Fruit fly (Drosophila melanogaster) whole organism, embryonic: ENCODE data around the gene Ifrd1.
A peak's percentile ranks its signal among the peaks of the same experiment; 100 is the strongest.

Experiments
- Atf6 ChIP-seq: fragments of 200-800 bp; sonication (Bioruptor generic); IDR thresholded peaks from 2 replicates; pipeline ENCODE4 v1.3.6; 2022; ENCODE audit warnings: missing biosample characterization, missing genetic modification characterization
- CG1024 ChIP-seq: fragments of 200-800 bp; sonication (Bioruptor generic); IDR thresholded peaks from 2 replicates; pipeline ENCODE4 v1.3.6; 2022; ENCODE audit warnings: missing biosample characterization, missing genetic modification characterization
- CG10274 ChIP-seq: fragments of 200-800 bp; sonication (Bioruptor generic); optimal IDR thresholded peaks from 3 replicates; lab custom pipeline; 2017; ENCODE audit warnings: missing biosample characterization, mild to moderate bottlenecking, missing genetic modification characterization
- CG12104 ChIP-seq: fragments of 200-800 bp; sonication (Bioruptor generic); optimal IDR thresholded peaks from 3 replicates; lab custom pipeline; 2016; ENCODE audit warnings: missing biosample characterization, missing genetic modification characterization
- CG14441 ChIP-seq: fragments of 200-800 bp; sonication (Bioruptor generic); IDR thresholded peaks from 2 replicates; pipeline ENCODE4 v1.3.6; 2022; ENCODE audit warnings: missing biosample characterization, missing genetic modification characterization
- CG15479 ChIP-seq: fragments of 200-800 bp; sonication (Bioruptor generic); optimal IDR thresholded peaks from 3 replicates; lab custom pipeline; 2019; ENCODE audit warnings: missing biosample characterization, mild to moderate bottlenecking, missing genetic modification characterization, moderate library complexity
- CG16779 ChIP-seq: fragments of 200-800 bp; sonication (Bioruptor generic); IDR thresholded peaks from 2 replicates; pipeline ENCODE4 v1.3.6; 2022; ENCODE audit warnings: missing biosample characterization, missing genetic modification characterization
- CG16863 ChIP-seq: fragments of 200-800 bp; sonication (Bioruptor generic); optimal IDR thresholded peaks from 3 replicates; lab custom pipeline; 2016; ENCODE audit warnings: missing biosample characterization, missing genetic modification characterization
- CG17328 ChIP-seq: fragments of 200-800 bp; sonication (Bioruptor generic); IDR thresholded peaks from 2 replicates; pipeline ENCODE4 v1.3.6; 2022; ENCODE audit warnings: missing biosample characterization, missing genetic modification characterization
- CG17802 ChIP-seq: fragments of 200-800 bp; sonication (Bioruptor generic); optimal IDR thresholded peaks from 2 replicates; lab custom pipeline; 2018; ENCODE audit warnings: missing biosample characterization, mild to moderate bottlenecking, missing genetic modification characterization, moderate library complexity
- CG17829 ChIP-seq: fragments of 200-800 bp; optimal IDR thresholded peaks from 2 replicates; lab custom pipeline; 2019; ENCODE audit warnings: missing biosample characterization, mild to moderate bottlenecking, missing genetic modification characterization, moderate library complexity
- CG18764 ChIP-seq: fragments of 200-800 bp; sonication (Bioruptor generic); optimal IDR thresholded peaks from 3 replicates; lab custom pipeline; 2016; ENCODE audit warnings: missing biosample characterization, missing genetic modification characterization
- CG2120 ChIP-seq: fragments of 200-800 bp; sonication (Bioruptor generic); optimal IDR thresholded peaks from 3 replicates; lab custom pipeline; 2016; ENCODE audit warnings: missing biosample characterization, missing genetic modification characterization
- CG2678 ChIP-seq: fragments of 200-800 bp; sonication (Bioruptor generic); optimal IDR thresholded peaks from 3 replicates; lab custom pipeline; 2019; ENCODE audit warnings: missing biosample characterization, mild to moderate bottlenecking, missing genetic modification characterization, moderate library complexity
- CG2712 ChIP-seq: fragments of 200-800 bp; optimal IDR thresholded peaks from 3 replicates; lab custom pipeline; 2019; ENCODE audit warnings: missing biosample characterization, mild to moderate bottlenecking, missing genetic modification characterization, moderate library complexity
- CG33213 ChIP-seq: fragments of 200-800 bp; sonication (Bioruptor generic); optimal IDR thresholded peaks from 3 replicates; lab custom pipeline; 2016; ENCODE audit warnings: missing biosample characterization, missing genetic modification characterization
- CG3407 ChIP-seq: fragments of 200-800 bp; sonication (Bioruptor generic); optimal IDR thresholded peaks from 2 replicates; lab custom pipeline; 2018; ENCODE audit warnings: missing biosample characterization, mild to moderate bottlenecking, missing genetic modification characterization
- CG34224 ChIP-seq: fragments of 200-800 bp; sonication (Bioruptor generic); IDR thresholded peaks from 3 replicates; pipeline ENCODE4 v1.3.6; 2022; ENCODE audit warnings: missing biosample characterization, missing genetic modification characterization; ENCODE audit not compliant: partially characterized antibody
- CG4360 ChIP-seq: fragments of 200-800 bp; sonication (Bioruptor generic); IDR thresholded peaks from 2 replicates; pipeline ENCODE4 v1.3.6; 2022; ENCODE audit warnings: missing biosample characterization, missing genetic modification characterization
- CG9817 ChIP-seq: fragments of 200-800 bp; sonication (Bioruptor generic); optimal IDR thresholded peaks from 2 replicates; lab custom pipeline; 2018; ENCODE audit warnings: missing biosample characterization, mild to moderate bottlenecking, missing genetic modification characterization, moderate library complexity
- CTCF ChIP-seq: fragments of 200-800 bp; sonication (Bioruptor generic); optimal IDR thresholded peaks from 2 replicates; lab custom pipeline; 2017; ENCODE audit warnings: missing biosample characterization, mild to moderate bottlenecking, missing genetic modification characterization, moderate library complexity
- Dek ChIP-seq: fragments of 200-800 bp; sonication (Bioruptor generic); optimal IDR thresholded peaks from 3 replicates; lab custom pipeline; 2019; ENCODE audit warnings: missing biosample characterization, mild to moderate bottlenecking, missing genetic modification characterization, moderate library complexity
- E2f2 ChIP-seq: fragments of 200-800 bp; sonication (Bioruptor generic); IDR thresholded peaks from 2 replicates; pipeline ENCODE4 v1.3.6; 2022; ENCODE audit warnings: missing biosample characterization, missing genetic modification characterization
- Elba2 ChIP-seq: fragments of 200-800 bp; sonication (Bioruptor generic); optimal IDR thresholded peaks from 3 replicates; lab custom pipeline; 2016; ENCODE audit warnings: missing biosample characterization, missing genetic modification characterization
- H15 ChIP-seq: fragments of 200-800 bp; sonication (Bioruptor generic); IDR thresholded peaks from 3 replicates; pipeline ENCODE4 v1.3.6; 2022; ENCODE audit warnings: missing biosample characterization, missing genetic modification characterization
- Hr78 ChIP-seq, 2 experiments: fragments of 200-800 bp in 1 of 2; fragments of >200 bp in 1 of 2; sonication (Bioruptor generic) in 1 of 2; optimal IDR thresholded peaks; 2 replicates each; lab custom pipeline; 2017 to 2019; ENCODE audit warnings: missing biosample characterization in 2 of 2, missing genetic modification characterization in 2 of 2, mild to moderate bottlenecking in 1 of 2, moderate library complexity in 1 of 2
- Lim3 ChIP-seq: fragments of 200-800 bp; sonication (Bioruptor generic); IDR thresholded peaks from 2 replicates; pipeline ENCODE4 v1.3.6; 2022; ENCODE audit warnings: missing biosample characterization, missing genetic modification characterization
- Lpt ChIP-seq: fragments of >200 bp; optimal IDR thresholded peaks from 2 replicates; lab custom pipeline; 2018; ENCODE audit warnings: missing biosample characterization, missing genetic modification characterization
- NFAT ChIP-seq: fragments of 200-800 bp; sonication (Bioruptor generic); IDR thresholded peaks from 2 replicates; pipeline ENCODE4 v1.3.6; 2022; ENCODE audit warnings: missing biosample characterization, missing genetic modification characterization
- Nf-YA ChIP-seq: fragments of 200-800 bp; sonication (Bioruptor generic); IDR thresholded peaks from 2 replicates; pipeline ENCODE4 v1.3.6; 2022; ENCODE audit warnings: missing biosample characterization, missing genetic modification characterization
- Ptx1 ChIP-seq: fragments of 200-800 bp; sonication (Bioruptor generic); IDR thresholded peaks from 2 replicates; pipeline ENCODE4 v1.3.6; 2022; ENCODE audit warnings: missing biosample characterization, missing genetic modification characterization
- ab ChIP-seq: fragments of 200-800 bp; sonication (Bioruptor generic); optimal IDR thresholded peaks from 2 replicates; lab custom pipeline; 2016; ENCODE audit warnings: missing biosample characterization, missing genetic modification characterization
- al ChIP-seq: fragments of 200-800 bp; sonication (Bioruptor generic); IDR thresholded peaks from 2 replicates; pipeline ENCODE4 v1.3.6; 2022; ENCODE audit warnings: missing biosample characterization, missing genetic modification characterization
- bcd ChIP-seq: fragments of 200-800 bp; sonication (Bioruptor generic); optimal IDR thresholded peaks from 2 replicates; lab custom pipeline; 2017; ENCODE audit warnings: missing biosample characterization, mild to moderate bottlenecking, missing genetic modification characterization
- bigmax ChIP-seq: fragments of 200-800 bp; sonication (Bioruptor generic); optimal IDR thresholded peaks from 2 replicates; lab custom pipeline; 2018; ENCODE audit warnings: missing biosample characterization, mild to moderate bottlenecking, missing genetic modification characterization
- fu2 ChIP-seq: fragments of 200-800 bp; sonication (Bioruptor generic); optimal IDR thresholded peaks from 2 replicates; lab custom pipeline; 2016; ENCODE audit warnings: missing biosample characterization, missing genetic modification characterization
- gce ChIP-seq: fragments of 200-800 bp; sonication (Bioruptor generic); IDR thresholded peaks from 3 replicates; pipeline ENCODE4 v1.3.6; 2022; ENCODE audit warnings: missing biosample characterization, missing genetic modification characterization
- ken ChIP-seq: fragments of 200-800 bp; sonication (Bioruptor generic); IDR thresholded peaks from 3 replicates; pipeline ENCODE4 v1.3.6; 2022; ENCODE audit warnings: missing biosample characterization, missing genetic modification characterization
- lab ChIP-seq: fragments of 200-800 bp; sonication (Bioruptor generic); optimal IDR thresholded peaks from 3 replicates; lab custom pipeline; 2017; ENCODE audit warnings: missing biosample characterization, missing genetic modification characterization, mild to moderate bottlenecking, moderate library complexity, missing genetic modification reagents
- lov ChIP-seq, 2 experiments: fragments of 200-800 bp in 1 of 2; fragments of >200 bp in 1 of 2; sonication (Bioruptor generic) in 1 of 2; IDR thresholded peaks in 1 of 2; optimal IDR thresholded peaks in 1 of 2; 2 replicates in 1 of 2; 3 replicates in 1 of 2; pipeline versions ENCODE4 v1.3.6 to Lab custom; 2017 to 2022; ENCODE audit warnings: missing biosample characterization in 1 of 2, missing genetic modification characterization in 1 of 2
- nmo ChIP-seq: fragments of 200-800 bp; sonication (Bioruptor generic); optimal IDR thresholded peaks from 2 replicates; lab custom pipeline; 2018; ENCODE audit warnings: missing biosample characterization, mild to moderate bottlenecking, missing genetic modification characterization, moderate library complexity
- psq ChIP-seq: fragments of 200-800 bp; sonication (Bioruptor generic); optimal IDR thresholded peaks from 2 replicates; lab custom pipeline; 2017; ENCODE audit warnings: missing biosample characterization, missing genetic modification characterization
- pzg ChIP-seq: fragments of 200-800 bp; sonication (Bioruptor generic); optimal IDR thresholded peaks from 3 replicates; lab custom pipeline; 2018; ENCODE audit warnings: missing biosample characterization, mild to moderate bottlenecking, missing genetic modification characterization, moderate library complexity
- run ChIP-seq: fragments of 200-800 bp; sonication (Bioruptor generic); optimal IDR thresholded peaks from 3 replicates; lab custom pipeline; 2018; ENCODE audit warnings: missing biosample characterization, mild to moderate bottlenecking, missing genetic modification characterization
- sd ChIP-seq: fragments of 200-800 bp; sonication (Bioruptor generic); optimal IDR thresholded peaks from 3 replicates; lab custom pipeline; 2018; ENCODE audit warnings: missing biosample characterization, mild to moderate bottlenecking, missing genetic modification characterization, moderate library complexity
- sob ChIP-seq: fragments of 200-800 bp; sonication (Bioruptor generic); IDR thresholded peaks from 2 replicates; pipeline ENCODE4 v1.3.6; 2022; ENCODE audit warnings: missing biosample characterization, missing genetic modification characterization
- sug ChIP-seq: fragments of 200-800 bp; optimal IDR thresholded peaks from 2 replicates; lab custom pipeline; 2019; ENCODE audit warnings: missing biosample characterization, mild to moderate bottlenecking, missing genetic modification characterization, moderate library complexity
- tgo ChIP-seq: fragments of 200-800 bp; sonication (Bioruptor generic); IDR thresholded peaks from 3 replicates; pipeline ENCODE4 v1.3.6; 2022; ENCODE audit warnings: missing biosample characterization, missing genetic modification characterization
- tx ChIP-seq: fragments of 200-800 bp; sonication (Bioruptor generic); optimal IDR thresholded peaks from 2 replicates; lab custom pipeline; 2016; ENCODE audit warnings: missing biosample characterization, missing genetic modification characterization
- z ChIP-seq: fragments of 200-800 bp; sonication (Bioruptor generic); IDR thresholded peaks from 3 replicates; pipeline ENCODE4 v1.3.6; 2022; ENCODE audit warnings: missing biosample characterization, missing genetic modification characterization
- zen ChIP-seq: fragments of 200-800 bp; sonication (Bioruptor generic); optimal IDR thresholded peaks from 3 replicates; lab custom pipeline; 2018; ENCODE audit warnings: missing biosample characterization, mild to moderate bottlenecking, missing genetic modification characterization, moderate library complexity

Ifrd1 gene

dm6 chr2L:2861140-2861884, 13.0 kb downstream of the Ifrd1 start (continued):
- no peak for TF ChIP-seq al (GFP tag; lab: Robert Waterston, UW)
- no peak for TF ChIP-seq run
- peak; percentile 13 for TF ChIP-seq CG33213 (GFP tag; lab: Kevin White, UChicago)
- no peak for TF ChIP-seq CG17328
- no peak for TF ChIP-seq Nf-YA (GFP tag; lab: Robert Waterston, UW)
- TF ChIP-seq CG16863 (GFP tag; lab: Kevin White, UChicago) = no peak
- no peak for TF ChIP-seq CG14441 (GFP tag; lab: Robert Waterston, UW)
- TF ChIP-seq CG9817 (tag; lab: Kevin White, UChicago) = no peak
- no peak for TF ChIP-seq Dek (tag; lab: Kevin White, UChicago)
- TF ChIP-seq CG12104 (GFP tag; lab: Kevin White, UChicago) = no peak
- no peak for TF ChIP-seq CG15479
- no peak for TF ChIP-seq tx (GFP tag; lab: Kevin White, UChicago)
- no peak for TF ChIP-seq nmo (GFP tag; lab: Kevin White, UChicago)
- no peak for TF ChIP-seq CG2712 (tag; lab: Kevin White, UChicago)
- no peak; the same call in 2 of the 3 replicates for TF ChIP-seq tgo (GFP tag; lab: Robert Waterston, UW)
- no peak for TF ChIP-seq ken
- TF ChIP-seq z = peak; percentile 94
- peak; percentile 21; the same call in 1 of the 3 replicates for TF ChIP-seq CG34224
- no peak for TF ChIP-seq CG4360 (GFP tag; lab: Robert Waterston, UW)
- TF ChIP-seq CG17802 (tag; lab: Kevin White, UChicago) = no peak
- no peak for TF ChIP-seq Atf6 (GFP tag; lab: Robert Waterston, UW)
- TF ChIP-seq pzg (GFP tag; lab: Kevin White, UChicago) = no peak
- no peak for TF ChIP-seq bigmax (GFP tag; lab: Kevin White, UChicago)
- no peak for TF ChIP-seq ab
- TF ChIP-seq H15 (GFP tag; lab: Robert Waterston, UW) = no peak
- TF ChIP-seq E2f2 (GFP tag; lab: Robert Waterston, UW) = no peak
- TF ChIP-seq CG18764 (GFP tag; lab: Kevin White, UChicago) = no peak
- TF ChIP-seq sob (GFP tag; lab: Robert Waterston, UW) = peak; percentile 57
- TF ChIP-seq gce = peak; percentile 11; the same call in 1 of the 3 replicates
- TF ChIP-seq CTCF = no peak
- no peak for TF ChIP-seq CG17829 (tag; lab: Kevin White, UChicago)
- TF ChIP-seq CG1024 (GFP tag; lab: Robert Waterston, UW) = no peak
- TF ChIP-seq CG10274 = no peak
- TF ChIP-seq zen = no peak
- no peak for TF ChIP-seq Ptx1
- no peak for TF ChIP-seq lov (optimal IDR thresholded peaks at IDR 0.05; lab: Kevin White, UChicago)
- no peak for TF ChIP-seq lov (GFP tag; IDR thresholded peaks at IDR 0.05; lab: Robert Waterston, UW)
- TF ChIP-seq bcd (GFP tag; lab: Kevin White, UChicago) = no peak
- TF ChIP-seq Hr78 (GFP tag; optimal IDR thresholded peaks at IDR 0.05; lab: Kevin White, UChicago) = no peak
- TF ChIP-seq psq (GFP tag; lab: Kevin White, UChicago) = no peak
- TF ChIP-seq lab (GFP tag; lab: Kevin White, UChicago) = peak; percentile 64
- peak; percentile 15 for TF ChIP-seq sd (tag; lab: Kevin White, UChicago)
- no peak for TF ChIP-seq Lim3 (GFP tag; lab: Robert Waterston, UW)
- TF ChIP-seq CG3407 = no peak
- TF ChIP-seq CG16779 (GFP tag; lab: Robert Waterston, UW) = no peak
- no peak for TF ChIP-seq Elba2 (GFP tag; lab: Kevin White, UChicago)
- no peak for TF ChIP-seq NFAT (GFP tag; lab: Robert Waterston, UW)
- TF ChIP-seq Lpt (GFP tag; lab: Kevin White, UChicago) = no peak
- TF ChIP-seq CG2678 (tag; lab: Kevin White, UChicago) = no peak
- TF ChIP-seq fu2 (GFP tag; lab: Kevin White, UChicago) = no peak
- TF ChIP-seq CG2120 (GFP tag; lab: Kevin White, UChicago) = no peak
- no peak for TF ChIP-seq sug (tag; lab: Kevin White, UChicago)
